Fruit fly (Drosophila melanogaster) whole organism, embryonic: ENCODE data around the gene corolla.

Experiments
- CG4424 ChIP-seq: fragments of 200-800 bp; sonication (Bioruptor generic); optimal IDR thresholded peaks from 3 replicates; lab custom pipeline; 2016; ENCODE audit warnings: missing biosample characterization, missing genetic modification characterization
- CG8281 ChIP-seq: fragments of 200-800 bp; sonication (Bioruptor generic); optimal IDR thresholded peaks from 2 replicates; lab custom pipeline; 2018; ENCODE audit warnings: missing biosample characterization, mild to moderate bottlenecking, missing genetic modification characterization, moderate library complexity
- HLH54F ChIP-seq: fragments of 200-800 bp; sonication (Bioruptor generic); optimal IDR thresholded peaks from 3 replicates; lab custom pipeline; 2016; ENCODE audit warnings: missing biosample characterization, missing genetic modification characterization
- Sox102F ChIP-seq: fragments of 200-800 bp; sonication (Bioruptor generic); optimal IDR thresholded peaks from 2 replicates; lab custom pipeline; 2018; ENCODE audit warnings: missing biosample characterization, mild to moderate bottlenecking, missing genetic modification characterization, moderate library complexity
- Stat92E ChIP-seq, 3 experiments: fragments of >200 bp in 2 of 3; fragments of 200-800 bp in 1 of 3; sonication (Bioruptor generic) in 1 of 3; optimal IDR thresholded peaks; 2 replicates each; lab custom pipeline; 2017 to 2019; ENCODE audit warnings: missing biosample characterization in 3 of 3, missing genetic modification characterization in 3 of 3, mild to moderate bottlenecking in 1 of 3, moderate library complexity in 1 of 3
- inv ChIP-seq: fragments of 200-800 bp; sonication (Bioruptor generic); IDR thresholded peaks from 2 replicates; pipeline ENCODE4 v1.3.6; 2022; ENCODE audit warnings: missing biosample characterization, missing genetic modification characterization; ENCODE audit not compliant: partially characterized antibody

DNA sequence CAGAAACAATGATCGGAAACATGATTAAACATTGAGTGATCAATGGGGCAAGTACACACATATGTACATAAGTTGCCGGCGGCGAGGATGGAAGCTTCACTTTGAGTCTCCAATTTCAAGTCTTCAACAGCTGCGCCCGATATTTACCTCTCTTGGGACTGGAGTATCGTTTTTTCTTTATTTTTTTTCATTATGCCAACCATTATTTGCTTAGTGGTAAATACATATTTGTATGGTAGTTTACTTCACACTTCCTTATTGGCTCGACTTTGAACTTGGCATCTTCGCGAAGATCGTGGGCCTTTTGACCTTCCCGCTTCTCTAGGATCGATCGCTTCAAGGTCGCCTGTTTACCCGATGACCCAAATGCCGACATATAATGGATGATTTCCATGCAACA is 49.2 kb downstream of the corolla start:
- no peak for TF ChIP-seq CG4424 (GFP tag; lab: Kevin White, UChicago)
- peak; percentile 47 for TF ChIP-seq Sox102F (GFP tag; lab: Kevin White, UChicago)
- no peak for TF ChIP-seq inv (GFP tag; lab: Robert Waterston, UW)
- no peak for TF ChIP-seq Stat92E (GFP tag; optimal IDR thresholded peaks at IDR 0.05; lab: Kevin White, UChicago)
- no peak for TF ChIP-seq HLH54F (GFP tag; lab: Kevin White, UChicago)
- TF ChIP-seq CG8281 (tag; lab: Kevin White, UChicago), result no peak
